Worm (Caenorhabditis elegans) whole organism, midembryonic: ENCODE data around the gene F59G1.8.

Experiments used
- T22C8.4 ChIP-seq: fragments of 200-800 bp; sonication (Bioruptor generic); IDR thresholded peaks from 2 replicates; pipeline ENCODE4 v1.3.6; 2022; ENCODE audit warnings: missing genetic modification characterization, missing compliant biosample characterization
- cog-1 ChIP-seq: sonication (generic microtip); optimal IDR thresholded peaks from 2 replicates; lab custom pipeline; 2016; ENCODE audit warnings: missing genetic modification characterization, missing compliant biosample characterization
- flt-1 ChIP-seq: fragments of 200-800 bp; sonication (Bioruptor generic); IDR thresholded peaks from 2 replicates; pipeline ENCODE4 v1.3.6; 2022; ENCODE audit warnings: missing genetic modification characterization, missing compliant biosample characterization
- klf-2 ChIP-seq: fragments of 200-800 bp; sonication (Bioruptor generic); conservative IDR thresholded peaks from 2 replicates; pipeline ENCODE4 v1.3.6; 2022; ENCODE audit warnings: missing genetic modification reagents, missing genetic modification characterization, missing compliant biosample characterization
- med-1 ChIP-seq: sonication (generic microtip); optimal IDR thresholded peaks from 2 replicates; lab custom pipeline; 2017; ENCODE audit warnings: missing genetic modification characterization, mild to moderate bottlenecking, missing compliant biosample characterization, antibody characterized with exemption, missing genetic modification reagents; ENCODE audit not compliant: insufficient read depth
- ref-1 ChIP-seq: fragments of 200-800 bp; sonication (Bioruptor generic); conservative IDR thresholded peaks from 2 replicates; pipeline ENCODE4 v1.3.6; 2022; ENCODE audit warnings: missing genetic modification reagents, missing genetic modification characterization, missing compliant biosample characterization
- tab-1 ChIP-seq: fragments of 200-800 bp; sonication (Bioruptor generic); IDR thresholded peaks from 2 replicates; pipeline ENCODE4 v1.3.6; 2022; ENCODE audit warnings: missing genetic modification characterization, missing compliant biosample characterization
- ztf-23 ChIP-seq: fragments of 200-800 bp; sonication (Bioruptor generic); IDR thresholded peaks from 2 replicates; pipeline ENCODE4 v1.3.6; 2022; ENCODE audit warnings: missing genetic modification reagents, missing genetic modification characterization, missing compliant biosample characterization
- ztf-29 ChIP-seq: fragments of 200-800 bp; sonication (Bioruptor generic); IDR thresholded peaks from 2 replicates; pipeline ENCODE4 v1.3.6; 2022; ENCODE audit warnings: missing genetic modification reagents, missing genetic modification characterization, missing compliant biosample characterization

F59G1.8 gene

DNA sequence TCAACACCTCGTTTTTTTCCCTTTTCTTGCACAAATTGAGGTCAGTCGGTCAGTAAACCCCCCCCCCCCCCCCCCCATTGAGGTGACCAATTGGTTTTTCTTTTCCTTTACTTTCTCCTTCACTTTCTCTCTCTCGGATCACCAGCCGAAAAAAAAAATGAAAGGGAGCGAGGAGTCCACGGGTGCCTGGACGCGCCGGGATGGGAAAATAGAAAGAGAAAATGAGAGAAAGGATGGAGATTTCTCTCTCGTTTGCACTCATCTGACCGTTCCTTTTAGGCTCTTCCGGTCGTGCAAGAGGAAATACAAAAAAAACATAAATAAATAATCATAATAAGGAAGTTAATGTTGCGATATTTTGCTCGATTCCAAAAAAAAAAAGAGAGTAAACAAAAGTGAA lies 7.3 kb upstream of the F59G1.8 start:
- no peak for TF ChIP-seq flt-1 (GFP tag; lab: Robert Waterston, UW)
- TF ChIP-seq ref-1 = no peak
- TF ChIP-seq klf-2 (GFP tag; lab: Robert Waterston, UW) = no peak
- no peak for TF ChIP-seq tab-1 (GFP tag; lab: Robert Waterston, UW)
- TF ChIP-seq cog-1 (tag; lab: Kevin White, UChicago) = no peak
- no peak for TF ChIP-seq ztf-23
- TF ChIP-seq T22C8.4 = no peak
- TF ChIP-seq ztf-29 (GFP tag; lab: Robert Waterston, UW) = no peak
- no peak for TF ChIP-seq med-1 (GFP tag; lab: Kevin White, UChicago)

- TF ChIP-seq ref-1 = no peak
- TF ChIP-seq klf-2 (GFP tag; lab: Robert Waterston, UW) = no peak
- no peak for TF ChIP-seq ztf-29 (GFP tag; lab: Robert Waterston, UW)
- TF ChIP-seq flt-1 (GFP tag; lab: Robert Waterston, UW) = no peak
- TF ChIP-seq cog-1 (tag; lab: Kevin White, UChicago) = no peak
- no peak for TF ChIP-seq T22C8.4
- no peak for TF ChIP-seq med-1 (GFP tag; lab: Kevin White, UChicago)
- no peak for TF ChIP-seq ztf-23
- no peak for TF ChIP-seq tab-1 (GFP tag; lab: Robert Waterston, UW)
These were observed 6.4 kb upstream of the F59G1.8 start for ce11 chrII:5899865-5900486.

DNA sequence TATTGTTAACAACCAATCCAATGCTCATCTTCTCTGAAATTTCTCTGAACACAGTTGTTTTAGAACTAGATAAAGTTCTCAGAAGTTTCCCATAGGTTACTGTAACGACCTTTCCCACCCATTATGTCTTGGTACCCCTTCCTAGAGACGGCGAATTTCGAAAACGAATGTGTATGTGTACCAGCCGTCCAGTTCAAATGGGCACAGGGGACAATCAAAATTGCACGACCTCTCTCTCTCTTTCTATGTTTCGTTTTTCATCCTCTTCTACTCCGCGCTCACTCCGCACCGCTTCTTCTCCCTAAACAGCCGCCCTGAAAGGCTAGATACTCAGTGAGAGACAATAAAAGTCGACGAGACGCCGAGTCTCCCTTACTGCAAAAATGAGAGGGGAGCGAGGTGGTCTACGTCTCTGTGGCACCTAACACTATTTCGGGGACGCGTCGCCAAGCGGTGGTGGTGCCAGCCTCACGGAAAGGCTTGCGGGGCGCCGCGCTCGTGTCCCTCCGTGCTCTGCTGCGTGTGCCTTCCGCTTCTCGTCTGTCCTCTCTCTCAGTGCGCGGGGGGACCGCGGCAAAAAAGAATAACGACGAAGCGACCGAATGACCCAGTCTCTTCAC lies 4.8 kb upstream of the F59G1.8 start:
- TF ChIP-seq tab-1 (GFP tag; lab: Robert Waterston, UW) (no peak), flt-1 (GFP tag; lab: Robert Waterston, UW) (no peak), cog-1 (tag; lab: Kevin White, UChicago) (no peak), med-1 (GFP tag; lab: Kevin White, UChicago) (no peak), ztf-23 (no peak), ztf-29 (GFP tag; lab: Robert Waterston, UW) (no peak)

DNA sequence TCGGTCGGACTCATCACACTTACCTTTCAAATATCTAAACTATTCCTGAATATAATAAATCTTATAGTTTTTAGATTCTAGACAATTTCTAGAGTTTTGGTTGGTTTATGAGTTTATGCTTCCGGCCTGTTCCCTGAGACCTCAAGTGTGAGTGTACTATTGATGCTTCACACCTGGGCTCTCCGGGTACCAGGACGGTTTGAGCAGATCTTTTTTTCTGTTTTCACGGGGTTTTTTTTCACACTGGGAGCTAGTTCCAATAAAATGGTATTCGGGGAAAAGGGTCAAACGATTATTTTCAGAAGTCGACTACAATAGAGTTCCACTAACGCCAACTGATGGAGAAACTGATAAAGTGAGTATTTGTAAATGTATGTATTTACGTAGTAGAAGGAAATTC lies 4.2 kb upstream of the F59G1.8 start:
- no peak for TF ChIP-seq med-1 (GFP tag; lab: Kevin White, UChicago)
- TF ChIP-seq klf-2 (GFP tag; lab: Robert Waterston, UW) = no peak
- no peak for TF ChIP-seq flt-1 (GFP tag; lab: Robert Waterston, UW)
- no peak for TF ChIP-seq T22C8.4
- no peak for TF ChIP-seq cog-1 (tag; lab: Kevin White, UChicago)
- TF ChIP-seq tab-1 (GFP tag; lab: Robert Waterston, UW) = no peak

ce11 chrII:5904252-5904651 lies 2.1 kb upstream of the F59G1.8 start, which contains the start of gene tsp-18:
tsp-18 (plus strand) TSS chrII:5904552.
- no peak for TF ChIP-seq cog-1 (tag; lab: Kevin White, UChicago)
- TF ChIP-seq ref-1 = no peak
- TF ChIP-seq klf-2 (GFP tag; lab: Robert Waterston, UW) = no peak
- no peak for TF ChIP-seq med-1 (GFP tag; lab: Kevin White, UChicago)
- TF ChIP-seq tab-1 (GFP tag; lab: Robert Waterston, UW) = no peak
- TF ChIP-seq ztf-23 = no peak
- no peak for TF ChIP-seq ztf-29 (GFP tag; lab: Robert Waterston, UW)
- TF ChIP-seq flt-1 (GFP tag; lab: Robert Waterston, UW) = no peak
- TF ChIP-seq T22C8.4 = no peak

- no peak for TF ChIP-seq tab-1 (GFP tag; lab: Robert Waterston, UW)
- no peak; the same call in 1 of the 2 replicates for TF ChIP-seq klf-2 (GFP tag; lab: Robert Waterston, UW)
- no peak for TF ChIP-seq cog-1 (tag; lab: Kevin White, UChicago)
- no peak for TF ChIP-seq ref-1
- TF ChIP-seq flt-1 (GFP tag; lab: Robert Waterston, UW) = no peak
- no peak for TF ChIP-seq med-1 (GFP tag; lab: Kevin White, UChicago)
- no peak for TF ChIP-seq T22C8.4
- TF ChIP-seq ztf-29 (GFP tag; lab: Robert Waterston, UW) = no peak
- TF ChIP-seq ztf-23 = no peak
These were observed 1.1 kb downstream of the F59G1.8 start, which contains the start of gene vps-35 for ce11 chrII:5907482-5907881. vps-35 (plus strand) TSS chrII:5907816.

- no peak for TF ChIP-seq klf-2 (GFP tag; lab: Robert Waterston, UW)
- no peak for TF ChIP-seq T22C8.4
- no peak for TF ChIP-seq tab-1 (GFP tag; lab: Robert Waterston, UW)
- no peak for TF ChIP-seq ref-1
- no peak for TF ChIP-seq ztf-23
- TF ChIP-seq flt-1 (GFP tag; lab: Robert Waterston, UW) = no peak
- no peak for TF ChIP-seq med-1 (GFP tag; lab: Kevin White, UChicago)
These were observed 4.9 kb downstream of the F59G1.8 start, which contains the start of gene cgt-3 for ce11 chrII:5911274-5911673. cgt-3 (plus strand) TSS chrII:5911324.

DNA sequence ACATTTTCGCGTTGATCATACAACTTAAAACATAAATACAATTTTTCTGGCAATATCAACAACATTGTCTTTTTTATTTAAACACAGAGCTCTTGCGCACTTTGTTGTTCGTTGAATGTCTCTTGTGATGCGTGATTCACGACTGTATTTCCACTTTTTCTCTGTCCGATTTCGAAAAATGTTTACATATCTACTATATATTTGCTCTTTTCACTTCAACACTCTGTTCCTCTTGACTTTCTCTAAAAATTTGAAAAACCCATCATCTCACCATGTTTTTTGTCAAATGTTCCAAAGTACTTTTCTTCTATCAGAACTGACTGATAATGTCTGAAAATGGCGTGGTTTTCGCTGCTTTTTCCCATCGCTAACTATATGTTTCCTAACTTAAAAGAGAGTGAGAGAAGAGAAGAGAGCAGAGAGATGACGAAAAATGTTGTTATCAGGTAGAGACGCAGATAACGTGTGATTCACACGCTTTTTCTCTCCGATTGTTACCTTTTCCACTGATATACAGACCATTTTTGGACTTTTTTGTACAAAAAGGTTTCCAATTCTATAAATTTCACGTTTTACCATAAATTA lies 5.7 kb downstream of the F59G1.8 start:
- TF ChIP-seq med-1 (GFP tag; lab: Kevin White, UChicago) = no peak
- TF ChIP-seq ztf-23 = no peak
- TF ChIP-seq cog-1 (tag; lab: Kevin White, UChicago) = no peak
- TF ChIP-seq tab-1 (GFP tag; lab: Robert Waterston, UW) = no peak
- TF ChIP-seq ref-1 = no peak
- TF ChIP-seq flt-1 (GFP tag; lab: Robert Waterston, UW) = no peak
- TF ChIP-seq T22C8.4 = no peak
- TF ChIP-seq klf-2 (GFP tag; lab: Robert Waterston, UW) = no peak
- no peak for TF ChIP-seq ztf-29 (GFP tag; lab: Robert Waterston, UW)

DNA sequence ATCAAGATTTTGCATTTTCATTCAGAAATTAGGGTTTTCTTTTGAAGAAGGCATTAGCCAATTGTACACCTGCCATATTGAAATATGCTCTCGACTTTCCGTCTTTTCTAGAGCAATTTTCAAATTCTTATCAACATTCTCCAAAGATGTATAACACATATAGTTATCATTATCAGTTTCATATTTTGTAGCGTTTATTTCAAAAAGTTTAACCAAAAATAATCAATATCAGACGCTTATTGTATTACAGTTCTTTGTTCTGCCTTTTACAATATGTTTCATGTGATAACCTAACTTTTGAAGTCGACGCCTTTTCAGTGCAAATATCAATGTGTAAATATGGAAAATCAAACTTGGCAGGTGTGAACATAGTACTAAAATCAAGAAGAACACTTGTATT lies 7.5 kb downstream of the F59G1.8 start:
- TF ChIP-seq klf-2 (GFP tag; lab: Robert Waterston, UW) (no peak), flt-1 (GFP tag; lab: Robert Waterston, UW) (no peak)
